Worm (Caenorhabditis elegans): ENCODE results near the gene Y54F10BM.9.

ce11 chrIII:2316439-2316838 is 11.7 kb upstream of the Y54F10BM.9 start:
- TF ChIP-seq hlh-12 (tag; optimal IDR thresholded peaks at IDR 0.05) (no peak), F10E7.11 (tag; optimal IDR thresholded peaks at IDR 0.05) (no peak), snpc-4 (GFP tag; optimal IDR thresholded peaks at IDR 0.05) (no peak), snpc-4 (tag; optimal IDR thresholded peaks at IDR 0.05) (no peak), hrde-1 (tag; optimal IDR thresholded peaks at IDR 0.05; ENCODE audit: borderline replicate concordance) (no peak), aptf-2 (GFP tag; conservative IDR thresholded peaks at IDR 0.05) (no peak), dox-1 (GFP tag; IDR thresholded peaks at IDR 0.05) (no peak)
